Fruit fly (Drosophila melanogaster) S2 (cell line): ENCODE data around the gene CG16734.

Source experiments
- CG8478 ChIP-seq: fragments of >200 bp; optimal IDR thresholded peaks from 2 replicates; lab custom pipeline; 2018
- CTCF ChIP-seq, 2 experiments: fragments of >200 bp; optimal IDR thresholded peaks; 2 replicates each; lab custom pipeline; 2018

DNA sequence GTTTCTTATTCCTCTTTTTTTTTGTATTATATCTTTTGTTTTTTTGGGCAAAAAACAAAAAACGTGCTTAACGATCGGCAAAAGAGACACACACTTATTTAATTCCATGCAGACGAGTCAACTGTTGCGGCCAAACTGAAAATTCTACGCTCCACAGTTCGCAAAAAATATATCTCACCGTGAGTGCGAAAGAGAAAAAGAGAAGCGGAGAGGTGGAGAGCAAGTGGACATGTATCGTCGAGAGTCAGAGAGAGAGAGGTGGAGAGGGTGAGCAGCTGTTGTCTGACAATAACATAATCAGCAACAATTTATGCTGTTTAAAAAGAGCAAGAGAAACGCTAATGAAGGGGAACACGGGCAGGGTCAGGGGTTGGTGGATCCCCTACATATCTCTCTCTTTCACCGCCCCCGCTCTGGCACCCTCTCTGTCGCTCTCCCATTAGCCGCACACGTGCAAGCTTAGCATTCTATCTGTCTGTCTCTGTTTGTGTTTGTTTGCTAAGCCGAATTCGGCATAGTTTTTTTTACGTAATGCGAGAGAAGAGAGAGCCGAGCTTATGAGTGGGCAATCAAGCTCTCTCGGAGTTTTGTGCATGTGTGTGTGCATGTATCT lies 28.0 kb upstream of the CG16734 start:
- TF ChIP-seq CTCF (optimal IDR thresholded peaks at IDR 0.05; lab: Kevin White, UChicago) (no peak), CG8478 (lab: Kevin White, UChicago) (no peak)
